Worm (Caenorhabditis elegans): Measurements from ENCODE around the gene srj-33.

- TF ChIP-seq nhr-25 (tag; optimal IDR thresholded peaks at IDR 0.05) (no peak), snpc-4 (tag; optimal IDR thresholded peaks at IDR 0.05) (no peak), nhr-237 (tag; optimal IDR thresholded peaks at IDR 0.05) (no peak), aly-2 (tag; optimal IDR thresholded peaks at IDR 0.05) (no peak), skn-1 (tag; optimal IDR thresholded peaks at IDR 0.05) (no peak), ceh-82 (tag; optimal IDR thresholded peaks at IDR 0.05) (no peak), egl-27 (tag; optimal IDR thresholded peaks at IDR 0.05) (no peak), nhr-23 (tag; optimal IDR thresholded peaks at IDR 0.05) (no peak)
These were observed 25.6 kb upstream of the srj-33 start for ce11 chrV:9962916-9963315.

All from whole organism, L2 larva.